Worm (Caenorhabditis elegans) whole organism, L4 larva: ENCODE measurements around the gene act-1.

Source experiments
- D1046.2 ChIP-seq: fragments of 200-800 bp; sonication (Bioruptor generic); IDR thresholded peaks from 2 replicates; pipeline ENCODE4 v1.3.6; 2022; ENCODE audit warnings: missing genetic modification characterization, missing compliant biosample characterization
- F49E8.2 ChIP-seq: sonication (generic microtip); optimal IDR thresholded peaks from 2 replicates; lab custom pipeline; 2016; ENCODE audit warnings: missing compliant biosample characterization, mild to moderate bottlenecking, missing genetic modification characterization, borderline replicate concordance
- T26A8.4 ChIP-seq: fragments of 200-800 bp; sonication (Bioruptor generic); IDR thresholded peaks from 2 replicates; pipeline ENCODE4 v1.3.6; 2022; ENCODE audit warnings: missing genetic modification characterization, missing compliant biosample characterization
- ZK546.5 ChIP-seq, 2 experiments: sonication (generic microtip); optimal IDR thresholded peaks; 2 replicates each; lab custom pipeline; 2017; ENCODE audit warnings: missing biosample characterization in 2 of 2, missing genetic modification characterization in 2 of 2
- aha-1 ChIP-seq: fragments of 150-350 bp; peaks from one replicate; lab custom pipeline; 2014; ENCODE audit warnings: missing biosample characterization, missing genetic modification characterization
- ceh-82 ChIP-seq: sonication (generic microtip); optimal IDR thresholded peaks from 2 replicates; lab custom pipeline; 2017; ENCODE audit warnings: missing biosample characterization, missing genetic modification characterization
- daf-16 ChIP-seq, 3 experiments: sonication (generic microtip); optimal IDR thresholded peaks; 2 replicates each; lab custom pipeline; 2016 to 2017; ENCODE audit warnings: missing genetic modification characterization in 3 of 3, missing genetic modification reagents in 3 of 3, mild to moderate bottlenecking in 2 of 3, missing compliant biosample characterization in 2 of 3, missing biosample characterization in 1 of 3, moderate library complexity in 1 of 3
- duxl-1 ChIP-seq: sonication (generic microtip); optimal IDR thresholded peaks from 2 replicates; lab custom pipeline; 2016; ENCODE audit warnings: mild to moderate bottlenecking, missing genetic modification characterization, moderate library complexity, missing compliant biosample characterization; ENCODE audit not compliant: poor library complexity
- dve-1 ChIP-seq: sonication (generic microtip); optimal IDR thresholded peaks from 2 replicates; lab custom pipeline; 2017; ENCODE audit warnings: antibody characterized with exemption, mild to moderate bottlenecking, missing genetic modification characterization, missing compliant biosample characterization; ENCODE audit not compliant: insufficient read depth
- hmg-1.1 ChIP-seq: fragments of 200-800 bp; sonication (Bioruptor generic); IDR thresholded peaks from 2 replicates; pipeline ENCODE4 v1.3.6; 2022; ENCODE audit warnings: missing genetic modification reagents, missing genetic modification characterization, missing compliant biosample characterization
- jun-1 ChIP-seq: fragments of 150-350 bp; optimal IDR thresholded peaks from 2 replicates; lab custom pipeline; 2014; ENCODE audit warnings: missing biosample characterization, missing genetic modification reagents, missing genetic modification characterization
- lin-38 ChIP-seq: fragments of 200-800 bp; sonication (Bioruptor generic); IDR thresholded peaks from 2 replicates; pipeline ENCODE4 v1.3.6; 2022; ENCODE audit warnings: missing genetic modification reagents, missing genetic modification characterization, missing compliant biosample characterization
- mdl-1 ChIP-seq, 2 experiments: fragments of 150-350 bp in 1 of 2; sonication (generic microtip) in 1 of 2; optimal IDR thresholded peaks; 2 replicates each; lab custom pipeline; 2014 to 2017; ENCODE audit warnings: missing biosample characterization in 2 of 2, missing genetic modification characterization in 2 of 2
- mxl-3 ChIP-seq: fragments of 200-800 bp; sonication (Bioruptor generic); optimal IDR thresholded peaks from 2 replicates; lab custom pipeline; 2018; ENCODE audit warnings: mild to moderate bottlenecking, missing genetic modification characterization, missing compliant biosample characterization
- nhr-102 ChIP-seq: sonication (generic microtip); optimal IDR thresholded peaks from 2 replicates; lab custom pipeline; 2016; ENCODE audit warnings: mild to moderate bottlenecking, missing genetic modification characterization, moderate library complexity, missing compliant biosample characterization
- nhr-111 ChIP-seq: fragments of 200-800 bp; sonication (Bioruptor generic); optimal IDR thresholded peaks from 2 replicates; lab custom pipeline; 2018; ENCODE audit warnings: mild to moderate bottlenecking, missing genetic modification characterization, missing compliant biosample characterization
- nhr-41 ChIP-seq: fragments of 200-800 bp; sonication (Bioruptor generic); IDR thresholded peaks from 2 replicates; pipeline ENCODE4 v1.3.6; 2022; ENCODE audit warnings: missing genetic modification reagents, missing genetic modification characterization, missing compliant biosample characterization
- nhr-42 ChIP-seq: fragments of 200-800 bp; sonication (Bioruptor generic); IDR thresholded peaks from 2 replicates; pipeline ENCODE4 v1.3.6; 2022; ENCODE audit warnings: missing genetic modification characterization, missing compliant biosample characterization
- nhr-6 ChIP-seq: fragments of 150-350 bp; optimal IDR thresholded peaks from 2 replicates; lab custom pipeline; 2014; ENCODE audit warnings: missing biosample characterization, missing genetic modification characterization
- nhr-76 ChIP-seq: fragments of 150-350 bp; optimal IDR thresholded peaks from 2 replicates; lab custom pipeline; 2014; ENCODE audit warnings: missing biosample characterization, missing genetic modification characterization
- nhr-77 ChIP-seq: fragments of 150-350 bp; optimal IDR thresholded peaks from 2 replicates; lab custom pipeline; 2014; ENCODE audit warnings: missing biosample characterization, missing genetic modification characterization
- skn-1 ChIP-seq: fragments of 150-350 bp; optimal IDR thresholded peaks from 2 replicates; lab custom pipeline; 2014; ENCODE audit warnings: missing biosample characterization, missing genetic modification characterization
- spr-1 ChIP-seq: sonication (generic microtip); optimal IDR thresholded peaks from 2 replicates; lab custom pipeline; 2016; ENCODE audit warnings: mild to moderate bottlenecking, missing genetic modification characterization, missing compliant biosample characterization
- tag-97 ChIP-seq: fragments of 200-800 bp; sonication (Bioruptor generic); IDR thresholded peaks from 2 replicates; pipeline ENCODE4 v1.3.6; 2022; ENCODE audit warnings: missing genetic modification characterization, missing compliant biosample characterization
- unc-62 ChIP-seq, 3 experiments: fragments of 150-350 bp in 1 of 3; sonication (generic microtip); optimal IDR thresholded peaks in 2 of 3; peaks in 1 of 3; 1 replicate in 1 of 3; 2 replicates in 2 of 3; lab custom pipeline; 2014 to 2017; ENCODE audit warnings: missing biosample characterization in 3 of 3, missing genetic modification characterization in 3 of 3, missing genetic modification reagents in 3 of 3, missing genotype in 1 of 3
- vab-7 ChIP-seq: fragments of 200-800 bp; sonication (Bioruptor generic); IDR thresholded peaks from 2 replicates; pipeline ENCODE4 v1.3.6; 2022; ENCODE audit warnings: missing genetic modification reagents, missing genetic modification characterization, missing compliant biosample characterization
- zfp-3 ChIP-seq: fragments of 200-800 bp; sonication (Bioruptor generic); conservative IDR thresholded peaks from 2 replicates; pipeline ENCODE4 v1.3.6; 2022; ENCODE audit warnings: missing genetic modification reagents, missing genetic modification characterization, missing compliant biosample characterization
- zip-2 ChIP-seq: fragments of 150-350 bp; optimal IDR thresholded peaks from 2 replicates; lab custom pipeline; 2014; ENCODE audit warnings: missing biosample characterization, missing genetic modification characterization
- ztf-7 ChIP-seq: fragments of 150-350 bp; optimal IDR thresholded peaks from 2 replicates; lab custom pipeline; 2014; ENCODE audit warnings: missing biosample characterization, missing genetic modification characterization

act-1 gene

ce11 chrV:11051921-11052320 lies 28.9 kb upstream of the act-1 start, which contains the start of gene T04C12.33:
T04C12.33 (plus strand) TSS chrV:11052221.
- TF ChIP-seq vab-7: no peak
- no peak for TF ChIP-seq jun-1
- peak; percentile 88 for TF ChIP-seq aha-1 (tag; lab: Kevin White, UChicago)
- TF ChIP-seq dve-1 (tag; lab: Kevin White, UChicago): no peak
- TF ChIP-seq ceh-82 (tag; lab: Kevin White, UChicago): no peak
- no peak for TF ChIP-seq ztf-7 (tag; lab: Kevin White, UChicago)

- no peak for TF ChIP-seq D1046.2 (GFP tag; lab: Robert Waterston, UW)
- TF ChIP-seq mxl-3 (GFP tag; lab: Kevin White, UChicago): no peak
- peak in 1 of 2 experiments; percentile 58 for TF ChIP-seq unc-62 (GFP tag; optimal IDR thresholded peaks at IDR 0.05 in 1 of 2; lab: Kevin White, UChicago)
- no peak for TF ChIP-seq unc-62 (tag; optimal IDR thresholded peaks at IDR 0.05; lab: Kevin White, UChicago)
- TF ChIP-seq, all 104 proteins: peak for 1
Measured at ce11 chrV:11053827-11054226, 27.0 kb upstream of the act-1 start, which contains the start of gene T04C12.7. T04C12.7 (plus strand) TSS chrV:11054127.

ce11 chrV:11056484-11056883 lies 24.4 kb upstream of the act-1 start:
- TF ChIP-seq aha-1 (tag; lab: Kevin White, UChicago) (peak; percentile 92), daf-16 (GFP tag; optimal IDR thresholded peaks at IDR 0.05; lab: Kevin White, UChicago) (no peak), daf-16 (tag; optimal IDR thresholded peaks at IDR 0.05; lab: Kevin White, UChicago) (no peak)

- TF ChIP-seq ceh-82 (tag; lab: Kevin White, UChicago) (no peak), ztf-7 (tag; lab: Kevin White, UChicago) (no peak), mdl-1 (tag; optimal IDR thresholded peaks at IDR 0.05; lab: Kevin White, UChicago) (no peak), nhr-6 (tag; lab: Kevin White, UChicago) (no peak), tag-97 (no peak), T26A8.4 (GFP tag; lab: Robert Waterston, UW) (no peak), unc-62 (GFP tag; optimal IDR thresholded peaks at IDR 0.05 in 1 of 2; lab: Kevin White, UChicago) (peak in 1 of 2 experiments; percentile 78), unc-62 (tag; optimal IDR thresholded peaks at IDR 0.05; lab: Kevin White, UChicago) (no peak), nhr-42 (no peak)
Measured at ce11 chrV:11057043-11057442, 23.8 kb upstream of the act-1 start, which contains the start of gene srh-75. srh-75 (minus strand) TSS chrV:11057143.

ce11 chrV:11059180-11059579 lies 21.7 kb upstream of the act-1 start, which contains the start of gene T04C12.1:
T04C12.1 (minus strand) TSS chrV:11059269.
- TF ChIP-seq spr-1 (no peak), nhr-77 (tag; lab: Kevin White, UChicago) (no peak), nhr-41 (GFP tag; lab: Robert Waterston, UW) (no peak), ZK546.5 (tag; optimal IDR thresholded peaks at IDR 0.05; lab: Kevin White, UChicago) (no peak), mxl-3 (GFP tag; lab: Kevin White, UChicago) (no peak), T26A8.4 (GFP tag; lab: Robert Waterston, UW) (no peak), lin-38 (no peak), nhr-76 (tag; lab: Kevin White, UChicago) (no peak), nhr-102 (tag; lab: Kevin White, UChicago) (no peak), nhr-111 (GFP tag; lab: Kevin White, UChicago) (no peak), hmg-1.1 (GFP tag; lab: Robert Waterston, UW) (no peak), zip-2 (tag; lab: Kevin White, UChicago) (no peak), duxl-1 (no peak), ztf-7 (tag; lab: Kevin White, UChicago) (no peak), skn-1 (tag; lab: Kevin White, UChicago) (no peak), zfp-3 (GFP tag; lab: Robert Waterston, UW) (no peak), F49E8.2 (tag; lab: Kevin White, UChicago) (no peak)
